Worm (Caenorhabditis elegans): ENCODE measurements around the gene dhs-15.

dhs-15 gene

DNA sequence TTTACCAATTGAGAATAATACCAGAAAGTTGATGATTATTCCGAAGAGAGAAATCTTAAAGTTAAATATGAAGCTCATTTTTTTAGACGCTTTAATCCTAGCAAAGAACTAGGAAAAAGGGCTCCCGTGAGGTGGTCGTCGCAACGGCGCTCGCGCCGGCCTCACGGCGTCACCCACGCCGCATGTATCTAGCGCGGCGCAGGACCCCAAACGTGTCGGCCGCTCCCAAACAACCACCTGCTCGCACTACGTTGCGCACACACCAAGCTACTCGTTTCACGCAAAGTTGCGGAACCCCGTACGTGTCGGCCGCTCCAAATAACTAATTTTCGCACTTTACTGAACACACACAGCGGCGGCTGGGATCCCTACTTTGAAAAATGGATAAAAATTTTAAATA, 23.2 kb downstream of the dhs-15 start:
- TF ChIP-seq lsy-2 (tag; optimal IDR thresholded peaks at IDR 0.05) (no peak), cnd-1 (tag; optimal IDR thresholded peaks at IDR 0.05) (no peak), blmp-1 (tag; optimal IDR thresholded peaks at IDR 0.05) (no peak), tbx-8 (GFP tag; optimal IDR thresholded peaks at IDR 0.05) (no peak), ces-1 (GFP tag; optimal IDR thresholded peaks at IDR 0.05) (no peak), lin-13 (tag; optimal IDR thresholded peaks at IDR 0.05) (no peak), elt-1 (tag; optimal IDR thresholded peaks at IDR 0.05; ENCODE audit: borderline replicate concordance, insufficient read depth) (no peak), zip-8 (tag; optimal IDR thresholded peaks at IDR 0.05) (no peak), ceh-39 (tag; optimal IDR thresholded peaks at IDR 0.05) (no peak), unc-62 (GFP tag; optimal IDR thresholded peaks at IDR 0.05) (no peak), ceh-83 (GFP tag; optimal IDR thresholded peaks at IDR 0.05) (no peak), sptf-1 (tag; optimal IDR thresholded peaks at IDR 0.05) (no peak), unc-39 (tag; optimal IDR thresholded peaks at IDR 0.05) (no peak), nhr-28 (tag; optimal IDR thresholded peaks at IDR 0.05) (no peak)

DNA sequence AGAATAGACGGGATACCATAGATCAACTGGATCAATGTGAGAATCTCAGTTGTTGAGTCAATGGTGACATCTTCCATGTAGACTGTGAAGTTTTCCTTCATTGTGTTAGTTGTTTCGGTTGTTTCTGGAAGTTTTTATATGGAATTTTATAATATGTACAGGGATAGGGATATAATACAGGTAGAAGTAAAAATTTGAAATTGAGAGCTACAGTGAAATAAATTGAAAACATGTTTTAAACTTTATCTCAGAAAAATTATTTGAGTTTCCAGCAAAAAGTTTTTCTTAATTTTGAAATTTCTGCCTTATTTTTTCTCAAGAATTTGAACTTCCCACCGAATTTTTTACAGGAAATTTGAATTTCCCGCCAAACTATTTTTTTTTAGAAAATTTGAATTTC, 27.4 kb downstream of the dhs-15 start, which contains the start of gene srg-62:
Gene srg-62 (minus strand): TSS at position 101 of the 400 bp plus-strand sequence.
- no peak for TF ChIP-seq tbx-8 (GFP tag; optimal IDR thresholded peaks at IDR 0.05)

DNA sequence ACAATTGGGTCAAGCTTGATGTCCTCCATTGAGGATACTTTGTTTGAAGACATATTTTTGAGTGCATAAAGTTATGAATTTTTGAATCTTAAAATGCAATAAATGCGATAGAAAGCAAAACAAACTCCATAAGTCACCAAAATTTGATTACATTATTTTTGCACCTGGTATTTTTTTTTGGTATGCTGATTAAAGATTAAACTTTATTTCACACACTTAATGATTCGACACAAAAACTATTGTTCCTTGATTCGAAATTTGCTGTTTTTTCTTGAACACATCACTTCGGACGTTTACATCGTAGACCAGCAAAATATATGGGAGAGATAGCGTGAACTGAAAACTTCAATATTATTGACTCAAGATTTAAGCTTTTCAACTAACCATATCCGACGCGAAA, 29.4 kb downstream of the dhs-15 start, which contains the start of gene srg-61:
Gene srg-61 (minus strand): TSS at position 101 of the 400 bp plus-strand sequence.
- TF ChIP-seq lsy-2 (tag; optimal IDR thresholded peaks at IDR 0.05): no peak

DNA sequence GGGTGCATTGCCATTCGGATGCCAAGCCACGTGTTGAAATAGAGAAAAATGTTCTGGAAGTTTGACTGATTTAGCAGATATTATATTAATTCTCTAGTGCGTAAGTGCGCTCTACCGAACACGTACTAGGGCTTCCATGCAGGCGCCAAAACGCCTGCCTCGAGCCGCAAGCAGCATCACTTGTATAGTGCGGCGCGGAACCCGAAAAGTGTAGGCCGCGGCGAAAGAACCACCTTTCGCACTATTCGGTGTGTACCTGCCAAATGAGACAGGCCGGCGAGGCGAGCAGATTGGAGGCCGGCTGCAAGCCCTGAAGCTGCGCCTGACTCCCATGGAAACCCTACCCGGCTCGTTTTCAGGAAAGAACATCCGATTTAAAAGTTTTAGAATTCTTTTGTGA, 30.0 kb downstream of the dhs-15 start:
- TF ChIP-seq pha-4 (tag; optimal IDR thresholded peaks at IDR 0.05) (no peak), sptf-1 (tag; optimal IDR thresholded peaks at IDR 0.05) (no peak), ces-1 (GFP tag; optimal IDR thresholded peaks at IDR 0.05) (no peak), flh-1 (GFP tag; optimal IDR thresholded peaks at IDR 0.05) (no peak), nhr-76 (tag; optimal IDR thresholded peaks at IDR 0.05) (no peak), nhr-28 (tag; optimal IDR thresholded peaks at IDR 0.05) (no peak), snpc-4 (tag; optimal IDR thresholded peaks at IDR 0.05) (no peak), ceh-43 (GFP tag; optimal IDR thresholded peaks at IDR 0.05) (no peak), ztf-11 (tag; optimal IDR thresholded peaks at IDR 0.05) (no peak), mep-1 (tag; optimal IDR thresholded peaks at IDR 0.05) (no peak)

DNA sequence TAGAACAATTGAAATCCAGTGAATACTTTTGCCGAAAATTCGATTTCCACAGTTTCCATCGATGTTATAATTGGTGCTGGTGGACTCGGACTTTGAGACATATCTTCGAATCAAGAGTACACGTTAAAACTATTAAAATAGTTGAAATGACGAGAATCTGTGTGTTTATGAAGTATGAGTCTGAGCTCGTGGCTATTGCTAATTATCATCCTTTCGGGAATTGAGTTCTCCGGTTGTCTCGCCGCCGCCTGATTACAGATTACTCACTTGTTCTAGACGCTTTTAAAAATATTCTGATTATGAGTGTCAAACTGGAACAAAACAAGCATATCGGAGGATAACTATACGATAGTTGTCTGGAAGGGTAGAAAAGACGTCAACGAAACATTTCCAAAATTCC, 31.5 kb downstream of the dhs-15 start, which contains the start of gene srg-56:
Gene srg-56 (minus strand): TSS at position 101 of the 400 bp plus-strand sequence.
- TF ChIP-seq mab-5 (tag; optimal IDR thresholded peaks at IDR 0.05) (no peak), ham-2 (GFP tag; optimal IDR thresholded peaks at IDR 0.05) (no peak), mls-2 (tag; optimal IDR thresholded peaks at IDR 0.05) (no peak), nhr-2 (tag; optimal IDR thresholded peaks at IDR 0.05) (no peak), M03D4.4 (tag; optimal IDR thresholded peaks at IDR 0.05) (no peak), ces-1 (GFP tag; optimal IDR thresholded peaks at IDR 0.05) (no peak), mep-1 (tag; optimal IDR thresholded peaks at IDR 0.05) (no peak), sem-2 (GFP tag; optimal IDR thresholded peaks at IDR 0.05) (no peak), hlh-1 (tag; optimal IDR thresholded peaks at IDR 0.05) (no peak), unc-62 (GFP tag; optimal IDR thresholded peaks at IDR 0.05) (no peak)

- TF ChIP-seq bed-3 (GFP tag; optimal IDR thresholded peaks at IDR 0.05) (no peak), lsy-2 (tag; optimal IDR thresholded peaks at IDR 0.05) (no peak)
Measured at ce11 chrV:2734360-2734759, 35.3 kb downstream of the dhs-15 start, which contains the start of gene srg-57. TSS of gene srg-57 (minus strand) at chrV:2734460.

DNA sequence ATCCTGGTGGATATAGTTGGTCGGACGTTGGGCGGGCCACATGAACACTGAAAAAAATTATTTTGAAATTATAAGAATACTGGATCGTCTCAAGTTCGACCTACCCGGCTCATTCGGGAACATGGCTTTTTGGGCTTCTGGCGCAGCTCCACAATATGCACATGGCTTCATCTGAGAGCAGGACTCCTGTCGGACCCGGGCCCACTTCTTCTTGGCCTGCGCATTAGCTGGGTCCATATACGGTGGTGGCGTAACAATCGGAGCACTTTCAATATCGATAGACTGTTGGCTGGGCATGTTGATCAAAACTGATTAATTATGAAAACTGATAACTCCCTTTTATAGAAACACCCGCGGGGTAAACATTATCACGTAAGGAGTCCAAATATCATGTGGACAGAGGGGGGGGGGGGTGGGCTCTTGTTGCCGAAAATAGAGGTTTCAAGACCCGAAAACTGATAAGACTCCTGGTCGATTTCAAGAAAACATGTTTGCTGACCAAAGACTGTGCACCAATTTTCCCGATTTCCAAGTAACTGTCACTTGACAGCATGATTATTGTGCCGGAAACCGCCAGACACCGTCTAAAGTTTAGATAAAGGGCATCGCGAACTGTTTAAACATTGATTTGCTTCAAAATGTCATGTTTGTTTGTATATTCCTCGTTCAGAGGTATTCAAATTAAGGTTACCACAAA, 38.7 kb downstream of the dhs-15 start, which contains the start of gene dod-3:
Gene dod-3 (minus strand): TSS at position 315 of the 697 bp plus-strand sequence.
- TF ChIP-seq mab-5 (tag; optimal IDR thresholded peaks at IDR 0.05) (no peak), ceh-43 (GFP tag; optimal IDR thresholded peaks at IDR 0.05) (no peak), blmp-1 (tag; optimal IDR thresholded peaks at IDR 0.05) (no peak), mep-1 (tag; optimal IDR thresholded peaks at IDR 0.05) (no peak), zip-8 (tag; optimal IDR thresholded peaks at IDR 0.05) (no peak), elt-1 (tag; optimal IDR thresholded peaks at IDR 0.05; ENCODE audit: borderline replicate concordance, insufficient read depth) (no peak)

All from whole organism, mixed stage, embryonic.